Worm (Caenorhabditis elegans) whole organism, L4 larva: ENCODE results near the gene ZK897.10.
A peak's percentile ranks its signal among the peaks of the same experiment; 100 is the strongest.

Experiments used
- T26A8.4 ChIP-seq: fragments of 200-800 bp; sonication (Bioruptor generic); IDR thresholded peaks from 2 replicates; pipeline ENCODE4 v1.3.6; 2022; ENCODE audit warnings: missing genetic modification characterization, missing compliant biosample characterization
- Y48G9A.11 ChIP-seq: fragments of 200-800 bp; sonication (Bioruptor generic); IDR thresholded peaks from 2 replicates; pipeline ENCODE4 v1.3.6; 2022; ENCODE audit warnings: missing genetic modification reagents, missing genetic modification characterization, missing compliant biosample characterization
- ZK546.5 ChIP-seq, 2 experiments: sonication (generic microtip); optimal IDR thresholded peaks; 2 replicates each; lab custom pipeline; 2017; ENCODE audit warnings: missing biosample characterization in 2 of 2, missing genetic modification characterization in 2 of 2
- aha-1 ChIP-seq: fragments of 150-350 bp; peaks from one replicate; lab custom pipeline; 2014; ENCODE audit warnings: missing biosample characterization, missing genetic modification characterization
- ama-1 ChIP-seq: fragments of 150-350 bp; optimal IDR thresholded peaks from 2 replicates; lab custom pipeline; 2014; ENCODE audit warnings: inconsistent platforms, mixed read lengths
- attf-4 ChIP-seq: sonication (generic microtip); optimal IDR thresholded peaks from 3 replicates; lab custom pipeline; 2017; ENCODE audit warnings: missing biosample characterization, missing genetic modification characterization
- ceh-28 ChIP-seq: fragments of 150-350 bp; optimal IDR thresholded peaks from 2 replicates; lab custom pipeline; 2014; ENCODE audit warnings: missing biosample characterization, missing genetic modification reagents, missing genetic modification characterization
- ceh-44 ChIP-seq: fragments of 200-800 bp; sonication (Bioruptor generic); IDR thresholded peaks from 2 replicates; pipeline ENCODE4 v1.3.6; 2022; ENCODE audit warnings: missing genetic modification reagents, missing genetic modification characterization, missing compliant biosample characterization
- ceh-62 ChIP-seq: sonication (generic microtip); optimal IDR thresholded peaks from 2 replicates; lab custom pipeline; 2017; ENCODE audit warnings: missing biosample characterization, missing genetic modification characterization
- ces-1 ChIP-seq: fragments of 150-350 bp; sonication (generic microtip); optimal IDR thresholded peaks from 4 replicates; lab custom pipeline; 2014; ENCODE audit warnings: missing biosample characterization, missing genetic modification reagents, missing genetic modification characterization
- cey-2 ChIP-seq: sonication (generic microtip); optimal IDR thresholded peaks from 3 replicates; lab custom pipeline; 2017; ENCODE audit warnings: missing genetic modification characterization, mild to moderate bottlenecking, missing compliant biosample characterization, antibody characterized with exemption, borderline replicate concordance; ENCODE audit not compliant: insufficient read depth
- ctbp-1 ChIP-seq: fragments of 200-800 bp; sonication (Bioruptor generic); IDR thresholded peaks from 2 replicates; pipeline ENCODE4 v1.3.6; 2022; ENCODE audit warnings: missing genetic modification reagents, missing genetic modification characterization, missing compliant biosample characterization
- daf-16 ChIP-seq, 3 experiments: sonication (generic microtip); optimal IDR thresholded peaks; 2 replicates each; lab custom pipeline; 2016 to 2017; ENCODE audit warnings: missing genetic modification characterization in 3 of 3, missing genetic modification reagents in 3 of 3, mild to moderate bottlenecking in 2 of 3, missing compliant biosample characterization in 2 of 3, missing biosample characterization in 1 of 3, moderate library complexity in 1 of 3
- daf-8 ChIP-seq: fragments of 200-800 bp; sonication (Bioruptor generic); IDR thresholded peaks from 2 replicates; pipeline ENCODE4 v1.3.6; 2022; ENCODE audit warnings: missing genetic modification characterization, missing compliant biosample characterization
- dmd-6 ChIP-seq: fragments of 200-800 bp; sonication (Bioruptor generic); IDR thresholded peaks from 2 replicates; pipeline ENCODE4 v1.3.6; 2022; ENCODE audit warnings: missing genetic modification reagents, missing genetic modification characterization, missing compliant biosample characterization
- dmd-8 ChIP-seq: fragments of 200-800 bp; sonication (Bioruptor generic); IDR thresholded peaks from 2 replicates; pipeline ENCODE4 v1.3.6; 2022; ENCODE audit warnings: missing genetic modification characterization, missing compliant biosample characterization
- dpl-1 ChIP-seq: fragments of 150-350 bp; optimal IDR thresholded peaks from 2 replicates; lab custom pipeline; 2014; ENCODE audit warnings: missing biosample characterization, missing genetic modification reagents, missing genetic modification characterization
- duxl-1 ChIP-seq: sonication (generic microtip); optimal IDR thresholded peaks from 2 replicates; lab custom pipeline; 2016; ENCODE audit warnings: mild to moderate bottlenecking, missing genetic modification characterization, moderate library complexity, missing compliant biosample characterization; ENCODE audit not compliant: poor library complexity
- dve-1 ChIP-seq: sonication (generic microtip); optimal IDR thresholded peaks from 2 replicates; lab custom pipeline; 2017; ENCODE audit warnings: antibody characterized with exemption, mild to moderate bottlenecking, missing genetic modification characterization, missing compliant biosample characterization; ENCODE audit not compliant: insufficient read depth
- egl-27 ChIP-seq: sonication (generic microtip); optimal IDR thresholded peaks from 3 replicates; lab custom pipeline; 2017; ENCODE audit warnings: missing biosample characterization, missing genetic modification reagents, missing genetic modification characterization
- egl-43 ChIP-seq: fragments of 200-800 bp; sonication (Bioruptor generic); IDR thresholded peaks from 2 replicates; pipeline ENCODE4 v1.3.6; 2022; ENCODE audit warnings: missing genetic modification reagents, missing genetic modification characterization, missing compliant biosample characterization
- fkh-10 ChIP-seq: fragments of 150-350 bp; optimal IDR thresholded peaks from 2 replicates; lab custom pipeline; 2014; ENCODE audit warnings: missing biosample characterization, missing genetic modification reagents, missing genetic modification characterization
- lin-13 ChIP-seq: fragments of 150-350 bp; optimal IDR thresholded peaks from 2 replicates; lab custom pipeline; 2014; ENCODE audit warnings: missing biosample characterization, missing genetic modification reagents, missing genetic modification characterization
- lsy-2 ChIP-seq, 2 experiments: fragments of 150-350 bp in 1 of 2; sonication (generic microtip) in 1 of 2; optimal IDR thresholded peaks; 2 replicates each; lab custom pipeline; 2014 to 2017; ENCODE audit warnings: missing biosample characterization in 2 of 2, missing genetic modification characterization in 2 of 2
- mdl-1 ChIP-seq, 2 experiments: fragments of 150-350 bp in 1 of 2; sonication (generic microtip) in 1 of 2; optimal IDR thresholded peaks; 2 replicates each; lab custom pipeline; 2014 to 2017; ENCODE audit warnings: missing biosample characterization in 2 of 2, missing genetic modification characterization in 2 of 2
- mxl-2 ChIP-seq: fragments of 200-800 bp; sonication (Bioruptor generic); conservative IDR thresholded peaks from 2 replicates; pipeline ENCODE4 v1.3.6; 2022; ENCODE audit warnings: missing genetic modification reagents, missing genetic modification characterization, missing compliant biosample characterization
- nhr-10 ChIP-seq: fragments of 150-350 bp; optimal IDR thresholded peaks from 2 replicates; lab custom pipeline; 2014; ENCODE audit warnings: missing biosample characterization, missing genetic modification characterization
- nhr-102 ChIP-seq: sonication (generic microtip); optimal IDR thresholded peaks from 2 replicates; lab custom pipeline; 2016; ENCODE audit warnings: mild to moderate bottlenecking, missing genetic modification characterization, moderate library complexity, missing compliant biosample characterization
- nhr-11 ChIP-seq: fragments of 150-350 bp; optimal IDR thresholded peaks from 2 replicates; lab custom pipeline; 2014; ENCODE audit warnings: missing biosample characterization, missing genetic modification characterization
- nhr-111 ChIP-seq: fragments of 200-800 bp; sonication (Bioruptor generic); optimal IDR thresholded peaks from 2 replicates; lab custom pipeline; 2018; ENCODE audit warnings: mild to moderate bottlenecking, missing genetic modification characterization, missing compliant biosample characterization
- nhr-28 ChIP-seq: fragments of 150-350 bp; optimal IDR thresholded peaks from 2 replicates; lab custom pipeline; 2014; ENCODE audit warnings: missing biosample characterization, missing genetic modification characterization
- nhr-41 ChIP-seq: fragments of 200-800 bp; sonication (Bioruptor generic); IDR thresholded peaks from 2 replicates; pipeline ENCODE4 v1.3.6; 2022; ENCODE audit warnings: missing genetic modification reagents, missing genetic modification characterization, missing compliant biosample characterization
- nhr-42 ChIP-seq: fragments of 200-800 bp; sonication (Bioruptor generic); IDR thresholded peaks from 2 replicates; pipeline ENCODE4 v1.3.6; 2022; ENCODE audit warnings: missing genetic modification characterization, missing compliant biosample characterization
- nhr-76 ChIP-seq: fragments of 150-350 bp; optimal IDR thresholded peaks from 2 replicates; lab custom pipeline; 2014; ENCODE audit warnings: missing biosample characterization, missing genetic modification characterization
- nhr-77 ChIP-seq: fragments of 150-350 bp; optimal IDR thresholded peaks from 2 replicates; lab custom pipeline; 2014; ENCODE audit warnings: missing biosample characterization, missing genetic modification characterization
- php-3 ChIP-seq: fragments of 200-800 bp; sonication (Bioruptor generic); IDR thresholded peaks from 2 replicates; pipeline ENCODE4 v1.3.6; 2022; ENCODE audit warnings: missing genetic modification reagents, missing genetic modification characterization, missing compliant biosample characterization
- pqm-1 ChIP-seq: sonication (generic microtip); optimal IDR thresholded peaks from 2 replicates; lab custom pipeline; 2017; ENCODE audit warnings: missing biosample characterization, missing genetic modification characterization
- sdz-12 ChIP-seq: fragments of 200-800 bp; sonication (Bioruptor generic); optimal IDR thresholded peaks from 2 replicates; lab custom pipeline; 2018; ENCODE audit warnings: mild to moderate bottlenecking, missing genetic modification characterization, missing compliant biosample characterization
- snpc-4 ChIP-seq: fragments of 150-350 bp; optimal IDR thresholded peaks from 2 replicates; lab custom pipeline; 2014; ENCODE audit warnings: missing biosample characterization, missing genetic modification characterization
- tra-1 ChIP-seq: fragments of 200-800 bp; sonication (Bioruptor generic); IDR thresholded peaks from 2 replicates; pipeline ENCODE4 v1.3.6; 2022; ENCODE audit warnings: missing genetic modification reagents, missing genetic modification characterization, missing compliant biosample characterization
- zfp-3 ChIP-seq: fragments of 200-800 bp; sonication (Bioruptor generic); conservative IDR thresholded peaks from 2 replicates; pipeline ENCODE4 v1.3.6; 2022; ENCODE audit warnings: missing genetic modification reagents, missing genetic modification characterization, missing compliant biosample characterization
- zip-2 ChIP-seq: fragments of 150-350 bp; optimal IDR thresholded peaks from 2 replicates; lab custom pipeline; 2014; ENCODE audit warnings: missing biosample characterization, missing genetic modification characterization

The ZK897.10 gene

ce11 chrIV:12789088-12789487 lies 23.9 kb downstream of the ZK897.10 start, which contains the start of gene F07C6.3:
TSS of gene F07C6.3 (plus strand) at chrIV:12789235.
- TF ChIP-seq aha-1 (tag; lab: Kevin White, UChicago), result peak; percentile 97
- TF ChIP-seq dpl-1, result no peak
- TF ChIP-seq lin-13 (GFP tag; lab: Kevin White, UChicago), result no peak

ce11 chrIV:12790871-12791270 lies 25.7 kb downstream of the ZK897.10 start, which contains the start of gene F07C6.2:
TSS of gene F07C6.2 (plus strand) at chrIV:12791171.
- TF ChIP-seq zfp-3 (no peak), dmd-6 (GFP tag; lab: Robert Waterston, UW) (no peak), duxl-1 (tag; lab: Kevin White, UChicago) (no peak), pqm-1 (tag; lab: Kevin White, UChicago) (no peak), ces-1 (GFP tag; lab: Kevin White, UChicago) (no peak), daf-8 (GFP tag; lab: Robert Waterston, UW) (no peak), mxl-2 (GFP tag; lab: Robert Waterston, UW) (no peak), nhr-10 (no peak), nhr-77 (no peak)
- TF ChIP-seq, all 104 proteins: peak for 0

ce11 chrIV:12792494-12792893 lies 27.3 kb downstream of the ZK897.10 start, which contains the start of gene F07C6.6:
TSS of gene F07C6.6 (plus strand) at chrIV:12792794.
- TF ChIP-seq mdl-1 (tag; optimal IDR thresholded peaks at IDR 0.05; lab: Kevin White, UChicago) (no peak), daf-8 (GFP tag; lab: Robert Waterston, UW) (no peak), T26A8.4 (no peak), nhr-102 (tag; lab: Kevin White, UChicago) (no peak), dmd-8 (GFP tag; lab: Robert Waterston, UW) (no peak), ZK546.5 (tag; optimal IDR thresholded peaks at IDR 0.05; lab: Kevin White, UChicago) (no peak), Y48G9A.11 (no peak), nhr-10 (no peak), nhr-111 (GFP tag; lab: Kevin White, UChicago) (no peak), zip-2 (tag; lab: Kevin White, UChicago) (no peak), nhr-11 (tag; lab: Kevin White, UChicago) (no peak), ctbp-1 (GFP tag; lab: Robert Waterston, UW) (no peak), daf-16 (GFP tag; optimal IDR thresholded peaks at IDR 0.05; lab: Kevin White, UChicago) (no peak), daf-16 (tag; optimal IDR thresholded peaks at IDR 0.05; lab: Kevin White, UChicago) (no peak)

ce11 chrIV:12793621-12794020 lies 28.5 kb downstream of the ZK897.10 start, which contains the start of gene pin-2:
TSS of gene pin-2 (plus strand) at chrIV:12793847.
- TF ChIP-seq daf-16 (GFP tag; optimal IDR thresholded peaks at IDR 0.05; lab: Kevin White, UChicago), result no peak
- peak; percentile 1 for TF ChIP-seq daf-16 (tag; optimal IDR thresholded peaks at IDR 0.05; lab: Kevin White, UChicago)
- TF ChIP-seq dpl-1, result no peak
- TF ChIP-seq ceh-28 (tag; lab: Kevin White, UChicago), result no peak
- no peak for TF ChIP-seq nhr-111 (GFP tag; lab: Kevin White, UChicago)
- TF ChIP-seq nhr-41 (GFP tag; lab: Robert Waterston, UW), result no peak
- no peak for TF ChIP-seq dmd-8 (GFP tag; lab: Robert Waterston, UW)
- TF ChIP-seq pqm-1 (tag; lab: Kevin White, UChicago), result peak; percentile 26
- TF ChIP-seq nhr-28 (tag; lab: Kevin White, UChicago), result peak; percentile 54
- no peak for TF ChIP-seq egl-43 (GFP tag; lab: Robert Waterston, UW)
- no peak for TF ChIP-seq ceh-62 (tag; lab: Kevin White, UChicago)

- TF ChIP-seq egl-27 (tag; lab: Kevin White, UChicago), result no peak
- no peak for TF ChIP-seq zfp-3
- TF ChIP-seq tra-1 (GFP tag; lab: Robert Waterston, UW), result no peak
- no peak for TF ChIP-seq lsy-2 (tag; optimal IDR thresholded peaks at IDR 0.05; lab: Kevin White, UChicago)
- TF ChIP-seq egl-43 (GFP tag; lab: Robert Waterston, UW), result no peak
- TF ChIP-seq nhr-76 (tag; lab: Kevin White, UChicago), result no peak
- TF ChIP-seq Y48G9A.11, result peak; percentile 77
- TF ChIP-seq nhr-42 (GFP tag; lab: Robert Waterston, UW), result 0 out of 2 replicates have a peak, but pooled peaks have one; percentile 13
- TF ChIP-seq snpc-4 (tag; lab: Kevin White, UChicago), result peak; percentile 50
- TF ChIP-seq nhr-10, result no peak
- TF ChIP-seq ama-1 (lab: Kevin White, UChicago), result no peak
- no peak for TF ChIP-seq fkh-10
- no peak for TF ChIP-seq sdz-12
- TF ChIP-seq dve-1, result peak; percentile 14
- no peak for TF ChIP-seq cey-2
- TF ChIP-seq ceh-44, result 0 out of 2 replicates have a peak, but pooled peaks have one; percentile 31
- TF ChIP-seq attf-4 (tag; lab: Kevin White, UChicago), result no peak
- TF ChIP-seq php-3 (GFP tag; lab: Robert Waterston, UW), result peak; percentile 55; the same call in 1 of the 2 replicates
- TF ChIP-seq lin-13 (GFP tag; lab: Kevin White, UChicago), result peak; percentile 15
These were observed 30.3 kb downstream of the ZK897.10 start for ce11 chrIV:12795371-12795936.
